Worm (Caenorhabditis elegans) whole organism, mixed stage, embryonic: ENCODE results near the gene riok-3.

Experiments
- M03D4.4 ChIP-seq: sonication (generic microtip); optimal IDR thresholded peaks from 2 replicates; lab custom pipeline; 2017; ENCODE audit warnings: mild to moderate bottlenecking, missing genetic modification characterization, missing compliant biosample characterization
- bed-3 ChIP-seq: fragments of 200-800 bp; sonication (Bioruptor generic); optimal IDR thresholded peaks from 3 replicates; lab custom pipeline; 2018; ENCODE audit warnings: mild to moderate bottlenecking, missing genetic modification characterization, moderate library complexity, missing compliant biosample characterization
- blmp-1 ChIP-seq: fragments of 150-350 bp; optimal IDR thresholded peaks from 2 replicates; lab custom pipeline; 2014; ENCODE audit warnings: missing biosample characterization, missing genetic modification characterization
- ceh-39 ChIP-seq: fragments of 150-350 bp; optimal IDR thresholded peaks from 2 replicates; lab custom pipeline; 2014; ENCODE audit warnings: missing biosample characterization, missing genetic modification characterization
- ceh-43 ChIP-seq: fragments of 200-800 bp; sonication (Bioruptor generic); optimal IDR thresholded peaks from 2 replicates; lab custom pipeline; 2018; ENCODE audit warnings: mild to moderate bottlenecking, missing genetic modification characterization, moderate library complexity, missing compliant biosample characterization
- ceh-83 ChIP-seq: fragments of 200-800 bp; sonication (Bioruptor generic); optimal IDR thresholded peaks from 2 replicates; lab custom pipeline; 2018; ENCODE audit warnings: mild to moderate bottlenecking, missing genetic modification characterization, missing compliant biosample characterization
- ces-1 ChIP-seq: fragments of 150-350 bp; optimal IDR thresholded peaks from 2 replicates; lab custom pipeline; 2014; ENCODE audit warnings: missing biosample characterization, missing genetic modification reagents, missing genetic modification characterization
- cnd-1 ChIP-seq: fragments of 200-800 bp; sonication (Bioruptor generic); optimal IDR thresholded peaks from 2 replicates; lab custom pipeline; 2018; ENCODE audit warnings: mild to moderate bottlenecking, missing genetic modification characterization, missing compliant biosample characterization
- drap-1 ChIP-seq: fragments of 200-800 bp; sonication (Bioruptor generic); optimal IDR thresholded peaks from 3 replicates; lab custom pipeline; 2018; ENCODE audit warnings: mild to moderate bottlenecking, missing genetic modification characterization, missing compliant biosample characterization
- elt-1 ChIP-seq: sonication (generic microtip); optimal IDR thresholded peaks from 2 replicates; lab custom pipeline; 2017; ENCODE audit warnings: missing genetic modification characterization, mild to moderate bottlenecking, missing compliant biosample characterization, antibody characterized with exemption, moderate library complexity, borderline replicate concordance; ENCODE audit not compliant: insufficient read depth
- elt-3 ChIP-seq: fragments of 150-350 bp; optimal IDR thresholded peaks from 2 replicates; lab custom pipeline; 2014; ENCODE audit warnings: missing biosample characterization, missing genetic modification characterization
- ham-2 ChIP-seq: fragments of 200-800 bp; sonication (Bioruptor generic); optimal IDR thresholded peaks from 2 replicates; lab custom pipeline; 2018; ENCODE audit warnings: mild to moderate bottlenecking, missing genetic modification characterization, missing compliant biosample characterization
- hlh-1 ChIP-seq: fragments of 150-350 bp; optimal IDR thresholded peaks from 2 replicates; lab custom pipeline; 2014; ENCODE audit warnings: missing biosample characterization, missing genetic modification reagents, missing genetic modification characterization
- lin-13 ChIP-seq: fragments of 150-350 bp; optimal IDR thresholded peaks from 2 replicates; lab custom pipeline; 2014; ENCODE audit warnings: missing biosample characterization, missing genetic modification characterization
- lin-32 ChIP-seq: fragments of 200-800 bp; sonication (Bioruptor generic); optimal IDR thresholded peaks from 2 replicates; lab custom pipeline; 2018; ENCODE audit warnings: mild to moderate bottlenecking, missing genetic modification characterization, missing compliant biosample characterization
- lsy-2 ChIP-seq: fragments of 150-350 bp; optimal IDR thresholded peaks from 2 replicates; lab custom pipeline; 2014; ENCODE audit warnings: missing biosample characterization, missing genetic modification characterization
- mab-5 ChIP-seq: fragments of 150-350 bp; optimal IDR thresholded peaks from 2 replicates; lab custom pipeline; 2014; ENCODE audit warnings: missing biosample characterization, missing genetic modification characterization
- mep-1 ChIP-seq: fragments of 150-350 bp; optimal IDR thresholded peaks from 2 replicates; lab custom pipeline; 2017; ENCODE audit warnings: missing biosample characterization, missing genetic modification reagents, missing genetic modification characterization, inconsistent platforms
- mls-2 ChIP-seq: sonication (generic microtip); optimal IDR thresholded peaks from 2 replicates; lab custom pipeline; 2016; ENCODE audit warnings: mild to moderate bottlenecking, missing genetic modification characterization, moderate library complexity, missing compliant biosample characterization
- nhr-12 ChIP-seq: fragments of 150-350 bp; optimal IDR thresholded peaks from 2 replicates; lab custom pipeline; 2014; ENCODE audit warnings: missing biosample characterization, missing genetic modification characterization
- nhr-2 ChIP-seq: fragments of 150-350 bp; optimal IDR thresholded peaks from 2 replicates; lab custom pipeline; 2014; ENCODE audit warnings: missing biosample characterization, missing genetic modification characterization
- nhr-237 ChIP-seq: fragments of 150-350 bp; optimal IDR thresholded peaks from 2 replicates; lab custom pipeline; 2014; ENCODE audit warnings: missing biosample characterization, missing genetic modification characterization
- nhr-28 ChIP-seq: fragments of 150-350 bp; optimal IDR thresholded peaks from 2 replicates; lab custom pipeline; 2014; ENCODE audit warnings: missing biosample characterization, missing genetic modification characterization
- pha-4 ChIP-seq: fragments of 150-350 bp; optimal IDR thresholded peaks from 2 replicates; lab custom pipeline; 2018; ENCODE audit warnings: missing biosample characterization, missing genetic modification reagents, missing genetic modification characterization
- sem-2 ChIP-seq: fragments of 200-800 bp; sonication (Bioruptor generic); optimal IDR thresholded peaks from 2 replicates; lab custom pipeline; 2018; ENCODE audit warnings: mild to moderate bottlenecking, missing genetic modification characterization, missing compliant biosample characterization
- snpc-4 ChIP-seq: fragments of 150-350 bp; optimal IDR thresholded peaks from 2 replicates; lab custom pipeline; 2014; ENCODE audit warnings: missing biosample characterization, missing genetic modification characterization
- sptf-1 ChIP-seq: sonication (generic microtip); optimal IDR thresholded peaks from 2 replicates; lab custom pipeline; 2017; ENCODE audit warnings: mild to moderate bottlenecking, missing genetic modification characterization, moderate library complexity, missing compliant biosample characterization
- tbx-8 ChIP-seq: fragments of 200-800 bp; sonication (Bioruptor generic); optimal IDR thresholded peaks from 2 replicates; lab custom pipeline; 2018; ENCODE audit warnings: mild to moderate bottlenecking, missing genetic modification characterization, moderate library complexity, missing compliant biosample characterization
- unc-120 ChIP-seq: sonication (generic microtip); optimal IDR thresholded peaks from 2 replicates; lab custom pipeline; 2017; ENCODE audit warnings: missing genetic modification characterization, missing compliant biosample characterization; ENCODE audit not compliant: poor library complexity, severe bottlenecking
- unc-39 ChIP-seq: fragments of 150-350 bp; optimal IDR thresholded peaks from 2 replicates; lab custom pipeline; 2014; ENCODE audit warnings: missing biosample characterization, missing genetic modification characterization
- unc-62 ChIP-seq: fragments of 150-350 bp; optimal IDR thresholded peaks from 2 replicates; lab custom pipeline; 2014; ENCODE audit warnings: missing biosample characterization, missing genetic modification reagents, missing genetic modification characterization
- ztf-11 ChIP-seq: fragments of 150-350 bp; optimal IDR thresholded peaks from 2 replicates; lab custom pipeline; 2014; ENCODE audit warnings: missing biosample characterization, missing genetic modification characterization

The riok-3 gene

DNA sequence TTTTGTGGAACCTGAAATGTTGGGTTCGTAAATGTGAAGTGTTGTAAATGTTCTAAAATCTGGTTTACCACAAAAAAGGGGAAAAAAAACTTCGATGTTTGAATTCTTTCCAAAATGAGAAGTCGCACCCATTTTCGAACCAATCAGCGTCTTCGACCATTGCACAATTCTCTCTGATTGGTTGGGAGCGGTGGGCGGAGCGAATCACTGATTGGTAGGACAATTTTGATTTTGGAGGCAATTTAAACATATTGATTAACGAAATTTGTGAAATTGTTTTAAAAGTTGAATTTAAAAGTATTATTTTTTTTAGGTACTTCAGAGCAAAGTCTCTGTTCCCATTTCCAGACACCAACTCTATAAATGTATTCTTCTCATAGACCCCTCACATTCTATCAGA lies 15.7 kb downstream of the riok-3 start:
- no peak for TF ChIP-seq nhr-2
- no peak for TF ChIP-seq drap-1
- no peak for TF ChIP-seq ceh-39
- TF ChIP-seq nhr-12 (tag; lab: Kevin White, UChicago) = no peak
- TF ChIP-seq ceh-83 (GFP tag; lab: Kevin White, UChicago) = no peak
- no peak for TF ChIP-seq unc-120
- no peak for TF ChIP-seq hlh-1 (tag; lab: Kevin White, UChicago)
- TF ChIP-seq ceh-43 = no peak
- TF ChIP-seq ztf-11 (tag; lab: Kevin White, UChicago) = no peak
- no peak for TF ChIP-seq lin-32
- TF ChIP-seq blmp-1 = no peak
- no peak for TF ChIP-seq ces-1 (GFP tag; lab: Kevin White, UChicago)
- TF ChIP-seq tbx-8 (GFP tag; lab: Kevin White, UChicago) = no peak
- TF ChIP-seq elt-3 (tag; lab: Kevin White, UChicago) = no peak

- TF ChIP-seq unc-39 = no peak
- TF ChIP-seq, all 35 proteins: peak for 0
Measured at ce11 chrIII:9786776-9787175, 18.0 kb downstream of the riok-3 start.

DNA sequence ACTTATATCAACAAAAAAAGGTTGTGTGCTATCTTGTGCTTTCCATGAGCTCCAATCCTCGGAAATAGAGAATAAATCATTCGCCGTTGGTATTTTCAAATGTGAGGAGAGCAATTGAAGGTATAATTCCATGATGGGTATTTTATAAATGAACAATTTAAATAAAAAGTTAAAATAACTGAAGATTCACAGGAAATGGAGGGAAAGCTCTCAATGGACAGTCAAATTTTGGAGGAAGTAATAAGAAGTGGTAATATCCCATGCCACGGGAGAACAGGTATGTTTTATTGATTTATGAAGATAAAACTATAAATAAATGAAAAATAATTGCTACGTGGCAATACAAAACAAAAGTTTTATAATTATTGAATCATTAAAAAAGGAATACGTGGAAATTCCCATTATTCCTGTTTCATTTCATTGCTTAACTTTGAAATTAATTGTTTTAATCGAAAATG lies 21.6 kb downstream of the riok-3 start:
- TF ChIP-seq ceh-43 = peak; percentile 12
- no peak for TF ChIP-seq ces-1 (GFP tag; lab: Kevin White, UChicago)
- TF ChIP-seq snpc-4 (tag; lab: Kevin White, UChicago) = no peak
- peak; percentile 40 for TF ChIP-seq mls-2
- no peak for TF ChIP-seq mep-1
- no peak for TF ChIP-seq blmp-1
- no peak for TF ChIP-seq lin-13 (tag; lab: Kevin White, UChicago)
- no peak for TF ChIP-seq cnd-1 (tag; lab: Kevin White, UChicago)
- no peak for TF ChIP-seq mab-5 (tag; lab: Kevin White, UChicago)
- TF ChIP-seq ham-2 = no peak
- TF ChIP-seq, all 35 proteins: peak for 2

DNA sequence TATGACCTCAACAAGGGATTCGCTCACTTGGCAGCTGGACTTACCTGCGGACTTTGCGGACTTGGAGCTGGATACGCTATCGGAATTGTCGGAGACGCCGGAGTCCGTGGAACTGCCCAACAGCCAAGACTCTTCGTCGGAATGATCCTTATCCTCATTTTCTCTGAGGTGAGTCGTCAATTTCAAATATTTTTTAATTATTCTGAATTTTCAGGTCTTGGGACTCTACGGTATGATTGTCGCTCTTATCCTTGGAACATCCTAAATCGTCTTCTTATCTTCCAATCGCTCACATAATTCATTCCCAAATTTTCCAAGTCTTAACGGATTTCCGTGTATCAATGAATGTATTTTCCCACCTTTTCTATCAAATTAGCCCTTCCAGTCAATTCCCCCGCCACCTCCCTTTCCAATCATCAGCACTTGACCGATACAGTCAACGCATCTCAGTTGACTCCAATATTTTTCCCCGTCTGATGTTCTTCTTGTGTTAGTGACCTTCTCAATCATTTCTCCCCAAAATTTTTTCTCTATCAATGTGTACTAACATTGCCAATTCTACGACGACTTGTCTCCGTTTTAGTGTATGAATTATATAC lies 22.2 kb downstream of the riok-3 start, which contains the start of gene R10E11.6:
TSS of gene R10E11.6 (plus strand) at position 524 of the 599 bp plus-strand sequence.
- TF ChIP-seq nhr-2 (no peak), tbx-8 (GFP tag; lab: Kevin White, UChicago) (no peak), ham-2 (no peak), elt-3 (tag; lab: Kevin White, UChicago) (no peak), nhr-28 (no peak)

ce11 chrIII:9782011-9782436 lies 22.8 kb downstream of the riok-3 start, which contains the start of gene vha-2:
Gene vha-2 (plus strand): TSS chrIII:9782164.
- TF ChIP-seq elt-1 (no peak), mab-5 (tag; lab: Kevin White, UChicago) (no peak), hlh-1 (tag; lab: Kevin White, UChicago) (no peak), lin-13 (tag; lab: Kevin White, UChicago) (no peak), ceh-39 (no peak), nhr-2 (no peak), unc-62 (GFP tag; lab: Kevin White, UChicago) (no peak), ceh-43 (no peak), ham-2 (no peak), sem-2 (GFP tag; lab: Kevin White, UChicago) (no peak), tbx-8 (GFP tag; lab: Kevin White, UChicago) (no peak)

DNA sequence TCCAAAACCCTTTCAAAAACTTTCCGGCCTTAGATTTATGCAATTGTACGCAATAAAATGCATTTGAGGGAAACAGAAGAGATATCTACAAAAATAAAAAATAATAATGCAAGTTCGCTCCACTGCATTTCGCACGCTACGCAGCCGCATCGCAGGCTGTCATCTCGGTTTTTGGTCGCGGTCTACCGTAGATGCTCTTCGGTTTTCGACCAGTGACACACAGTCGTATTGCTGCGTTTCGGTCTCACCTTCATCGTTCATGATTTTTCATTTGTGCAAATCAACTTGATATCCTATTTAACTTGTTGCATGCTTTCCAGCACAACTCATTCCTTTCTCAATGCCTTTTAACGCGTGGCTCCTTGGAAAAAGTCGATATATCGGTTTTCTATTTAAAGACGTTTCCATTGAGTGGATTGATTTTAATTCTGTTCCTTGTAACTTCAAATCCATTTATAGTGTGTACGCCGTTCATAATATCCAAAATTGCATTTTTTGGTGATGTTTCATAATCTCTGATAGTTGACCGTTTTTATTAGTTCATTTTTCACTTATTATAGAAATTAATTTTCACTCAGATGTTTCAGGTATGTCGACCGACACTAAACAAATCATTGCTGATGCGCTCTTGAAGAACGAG lies 24.0 kb downstream of the riok-3 start, which contains the start of gene vha-1:
TSS of gene vha-1 (plus strand) at position 590 of the 640 bp plus-strand sequence.
- TF ChIP-seq unc-62 (GFP tag; lab: Kevin White, UChicago) (peak; percentile 60), lsy-2 (tag; lab: Kevin White, UChicago) (peak; percentile 91), hlh-1 (tag; lab: Kevin White, UChicago) (peak; percentile 32), unc-120 (peak; percentile 82), lin-32 (no peak), pha-4 (peak; percentile 89), tbx-8 (GFP tag; lab: Kevin White, UChicago) (no peak), sptf-1 (tag; lab: Kevin White, UChicago) (no peak), mep-1 (peak; percentile 94), M03D4.4 (tag; lab: Kevin White, UChicago) (peak; percentile 34), ceh-39 (peak; percentile 86), drap-1 (peak; percentile 17), nhr-237 (tag; lab: Kevin White, UChicago) (peak; percentile 81), bed-3 (no peak), lin-13 (tag; lab: Kevin White, UChicago) (peak; percentile 85), ces-1 (GFP tag; lab: Kevin White, UChicago) (peak; percentile 45)
